Fruit fly (Drosophila melanogaster): Measurements from ENCODE around the gene Akap200.

Akap200 gene

dm6 chr2L:8382646-8383045 lies 32.8 kb upstream of the Akap200 start, which contains the start of the genes CG13392 and Rcd4 (continued):
- peak; percentile 56 for TF ChIP-seq CG17359 (tag; optimal IDR thresholded peaks at IDR 0.05)
- peak; percentile 79 for TF ChIP-seq pho (GFP tag; optimal IDR thresholded peaks at IDR 0.05)
- peak; percentile 13 for TF ChIP-seq MTF-1 (GFP tag; optimal IDR thresholded peaks at IDR 0.05; ENCODE audit: borderline replicate concordance)
- TF ChIP-seq Fer3 (tag; optimal IDR thresholded peaks at IDR 0.05): peak; percentile 73
- TF ChIP-seq CG4360 (GFP tag; IDR thresholded peaks at IDR 0.05): no peak
- peak; percentile 53; the same call in 1 of the 2 replicates for TF ChIP-seq hbn (GFP tag; IDR thresholded peaks at IDR 0.05; ENCODE audit: partially characterized antibody)
- peak; percentile 48 for TF ChIP-seq dm (GFP tag; optimal IDR thresholded peaks at IDR 0.05)
- peak; percentile 45 for TF ChIP-seq CG4854 (GFP tag; optimal IDR thresholded peaks at IDR 0.05)
- TF ChIP-seq gem (tag; optimal IDR thresholded peaks at IDR 0.05): peak; percentile 7
- TF ChIP-seq CG7271 (tag; optimal IDR thresholded peaks at IDR 0.05): peak; percentile 70
- TF ChIP-seq jing (GFP tag; optimal IDR thresholded peaks at IDR 0.05): no peak
- TF ChIP-seq gcm2 (GFP tag; optimal IDR thresholded peaks at IDR 0.05): peak; percentile 5
- TF ChIP-seq CG17829 (tag; optimal IDR thresholded peaks at IDR 0.05): peak; percentile 70
- peak; percentile 56 for TF ChIP-seq E2f2 (GFP tag; IDR thresholded peaks at IDR 0.05)
- peak; percentile 91 for TF ChIP-seq CG4424 (GFP tag; optimal IDR thresholded peaks at IDR 0.05)
- TF ChIP-seq bigmax (GFP tag; optimal IDR thresholded peaks at IDR 0.05): peak; percentile 24
- TF ChIP-seq Sry-δ (GFP tag; optimal IDR thresholded peaks at IDR 0.05): peak; percentile 73
- no peak for TF ChIP-seq CG30431 (GFP tag; optimal IDR thresholded peaks at IDR 0.05)
- peak; percentile 66 for TF ChIP-seq CG16863 (GFP tag; optimal IDR thresholded peaks at IDR 0.05)
- TF ChIP-seq Hey (tag; optimal IDR thresholded peaks at IDR 0.05): no peak
- TF ChIP-seq hth (optimal IDR thresholded peaks at IDR 0.05): no peak
- peak; percentile 32 for TF ChIP-seq nau (GFP tag; optimal IDR thresholded peaks at IDR 0.05)
- no peak for TF ChIP-seq CG10462 (GFP tag; optimal IDR thresholded peaks at IDR 0.05)
- no peak for TF ChIP-seq CG15011 (GFP tag; optimal IDR thresholded peaks at IDR 0.05)
- TF ChIP-seq CG30020 (tag; optimal IDR thresholded peaks at IDR 0.05): peak; percentile 12
- peak; percentile 77 for TF ChIP-seq sd (tag; optimal IDR thresholded peaks at IDR 0.05)
- TF ChIP-seq Nf-YC (tag; optimal IDR thresholded peaks at IDR 0.05): peak; percentile 17
- peak; percentile 11 for TF ChIP-seq CG8089 (GFP tag; optimal IDR thresholded peaks at IDR 0.05)
- TF ChIP-seq CG10979 (tag; optimal IDR thresholded peaks at IDR 0.05): peak; percentile 39
- TF ChIP-seq chm (GFP tag; IDR thresholded peaks at IDR 0.05): peak; percentile 51; the same call in 1 of the 2 replicates
- TF ChIP-seq CG7786 (GFP tag; optimal IDR thresholded peaks at IDR 0.05): peak; percentile 88
- TF ChIP-seq CG3163 (GFP tag; optimal IDR thresholded peaks at IDR 0.05): peak; percentile 64
- TF ChIP-seq CG8388 (GFP tag; optimal IDR thresholded peaks at IDR 0.05): peak; percentile 63
- peak; percentile 24 for TF ChIP-seq CG6254 (GFP tag; optimal IDR thresholded peaks at IDR 0.05)
- TF ChIP-seq CG2875 (GFP tag; optimal IDR thresholded peaks at IDR 0.05): peak; percentile 10
- peak; percentile 49 for TF ChIP-seq CG1792 (GFP tag; optimal IDR thresholded peaks at IDR 0.05)
- peak; percentile 50 for TF ChIP-seq CrebB (tag; optimal IDR thresholded peaks at IDR 0.05)
- peak; percentile 80 for TF ChIP-seq CG13287 (GFP tag; IDR thresholded peaks at IDR 0.05; ENCODE audit: partially characterized antibody)
- TF ChIP-seq maf-S (GFP tag; optimal IDR thresholded peaks at IDR 0.05): peak; percentile 47
- TF ChIP-seq CG12769 (tag; optimal IDR thresholded peaks at IDR 0.05): peak; percentile 72
- TF ChIP-seq croc (GFP tag; conservative IDR thresholded peaks at IDR 0.05): no peak
- peak; percentile 79 for TF ChIP-seq CG4282 (GFP tag; optimal IDR thresholded peaks at IDR 0.05)
- TF ChIP-seq CG31224 (GFP tag; IDR thresholded peaks at IDR 0.05): no peak; the same call in 1 of the 2 replicates
- peak; percentile 62 for TF ChIP-seq Ptx1 (GFP tag; IDR thresholded peaks at IDR 0.05)
- peak; percentile 56 for TF ChIP-seq HHEX (GFP tag; optimal IDR thresholded peaks at IDR 0.05)
- no peak for TF ChIP-seq D (optimal IDR thresholded peaks at IDR 0.05)
- TF ChIP-seq D (GFP tag; optimal IDR thresholded peaks at IDR 0.05): no peak
- TF ChIP-seq p53 (GFP tag; optimal IDR thresholded peaks at IDR 0.05): peak; percentile 26
- peak; percentile 28; the same call in 1 of the 3 replicates for TF ChIP-seq CG17361 (GFP tag; IDR thresholded peaks at IDR 0.05)
- TF ChIP-seq hkb (optimal IDR thresholded peaks at IDR 0.05): no peak
- TF ChIP-seq hkb (GFP tag; IDR thresholded peaks at IDR 0.05): peak; percentile 51
- TF ChIP-seq en (GFP tag; optimal IDR thresholded peaks at IDR 0.05): peak; percentile 7

Data from whole organism, embryonic.